Fruit fly (Drosophila melanogaster) whole organism, pupa: ENCODE measurements around the gene Nup107.

Experiments
- CG10348 ChIP-seq: fragments of 200-800 bp; sonication (Bioruptor generic); IDR thresholded peaks from 2 replicates; pipeline ENCODE4 v1.3.6; 2022; ENCODE audit warnings: missing biosample characterization, missing genetic modification characterization
- CG12605 ChIP-seq: fragments of 200-800 bp; sonication (Bioruptor generic); IDR thresholded peaks from 2 replicates; pipeline ENCODE4 v1.3.6; 2022; ENCODE audit warnings: missing biosample characterization, missing genetic modification characterization
- CG13204 ChIP-seq: fragments of 200-800 bp; sonication (Bioruptor generic); optimal IDR thresholded peaks from 2 replicates; lab custom pipeline; 2018; ENCODE audit warnings: missing biosample characterization, mild to moderate bottlenecking, missing genetic modification characterization, moderate library complexity
- CG14655 ChIP-seq: fragments of 200-800 bp; sonication (Bioruptor generic); optimal IDR thresholded peaks from 3 replicates; lab custom pipeline; 2017; ENCODE audit warnings: mild to moderate bottlenecking, missing biosample characterization, missing genetic modification reagents, missing genetic modification characterization
- CG15710 ChIP-seq: fragments of 200-800 bp; sonication (Bioruptor generic); optimal IDR thresholded peaks from 2 replicates; lab custom pipeline; 2018; ENCODE audit warnings: missing biosample characterization, mild to moderate bottlenecking, missing genetic modification characterization, moderate library complexity
- CG17806 ChIP-seq: fragments of 200-800 bp; sonication (Bioruptor generic); optimal IDR thresholded peaks from 2 replicates; lab custom pipeline; 2018; ENCODE audit warnings: missing biosample characterization, mild to moderate bottlenecking, missing genetic modification characterization, moderate library complexity
- CG32121 ChIP-seq: fragments of 200-800 bp; sonication (Bioruptor generic); IDR thresholded peaks from 2 replicates; pipeline ENCODE4 v1.3.6; 2022; ENCODE audit warnings: missing biosample characterization, missing genetic modification characterization
- CG34367 ChIP-seq: fragments of 200-800 bp; sonication (Bioruptor generic); optimal IDR thresholded peaks from 2 replicates; lab custom pipeline; 2018; ENCODE audit warnings: missing biosample characterization, mild to moderate bottlenecking, missing genetic modification characterization
- CG4496 ChIP-seq: fragments of 200-800 bp; sonication (Bioruptor generic); IDR thresholded peaks from 3 replicates; pipeline ENCODE4 v1.3.6; 2022; ENCODE audit warnings: missing biosample characterization, missing genetic modification characterization
- CG8159 ChIP-seq: fragments of 200-800 bp; sonication (Bioruptor generic); optimal IDR thresholded peaks from 3 replicates; lab custom pipeline; 2018; ENCODE audit warnings: missing biosample characterization, mild to moderate bottlenecking, missing genetic modification characterization, moderate library complexity
- CG8301 ChIP-seq: fragments of 200-800 bp; sonication (Bioruptor generic); optimal IDR thresholded peaks from 2 replicates; lab custom pipeline; 2018; ENCODE audit warnings: missing biosample characterization, mild to moderate bottlenecking, missing genetic modification characterization
- CG9948 ChIP-seq: fragments of 200-800 bp; sonication (Bioruptor generic); optimal IDR thresholded peaks from 2 replicates; lab custom pipeline; 2018; ENCODE audit warnings: missing biosample characterization, mild to moderate bottlenecking, missing genetic modification characterization, moderate library complexity
- D1 ChIP-seq: fragments of 200-800 bp; sonication (Bioruptor generic); optimal IDR thresholded peaks from 2 replicates; lab custom pipeline; 2018; ENCODE audit warnings: missing biosample characterization, mild to moderate bottlenecking, missing genetic modification characterization, moderate library complexity
- EcR ChIP-seq: fragments of 200-800 bp; sonication (Bioruptor generic); optimal IDR thresholded peaks from 3 replicates; lab custom pipeline; 2019; ENCODE audit warnings: missing biosample characterization, missing genetic modification characterization, mild to moderate bottlenecking, moderate library complexity, missing genetic modification reagents
- Ets98B ChIP-seq: fragments of 200-800 bp; sonication (Bioruptor generic); IDR thresholded peaks from 2 replicates; pipeline ENCODE4 v1.3.6; 2022; ENCODE audit warnings: missing biosample characterization, missing genetic modification characterization
- Pif1A ChIP-seq: fragments of 200-800 bp; sonication (Bioruptor generic); optimal IDR thresholded peaks from 3 replicates; lab custom pipeline; 2016; ENCODE audit warnings: missing biosample characterization, missing genetic modification characterization
- Pif1B ChIP-seq: fragments of 200-800 bp; sonication (Bioruptor generic); optimal IDR thresholded peaks from 3 replicates; lab custom pipeline; 2016; ENCODE audit warnings: missing biosample characterization, missing genetic modification characterization
- Snoo ChIP-seq: fragments of 200-800 bp; sonication (Bioruptor generic); optimal IDR thresholded peaks from 3 replicates; lab custom pipeline; 2017; ENCODE audit warnings: missing biosample characterization, mild to moderate bottlenecking, missing genetic modification characterization, inconsistent platforms
- fd96Ca ChIP-seq: fragments of 200-800 bp; sonication (Bioruptor generic); IDR thresholded peaks from 3 replicates; pipeline ENCODE4 v1.3.6; 2022; ENCODE audit warnings: missing biosample characterization, missing genetic modification characterization
- gl ChIP-seq: fragments of 200-800 bp; sonication (Bioruptor generic); optimal IDR thresholded peaks from 2 replicates; lab custom pipeline; 2018; ENCODE audit warnings: missing biosample characterization, mild to moderate bottlenecking, missing genetic modification characterization
- rn ChIP-seq: fragments of 200-800 bp; sonication (Bioruptor generic); IDR thresholded peaks from 2 replicates; pipeline ENCODE4 v1.3.6; 2022; ENCODE audit warnings: missing biosample characterization, missing genetic modification characterization

Gene Nup107

DNA sequence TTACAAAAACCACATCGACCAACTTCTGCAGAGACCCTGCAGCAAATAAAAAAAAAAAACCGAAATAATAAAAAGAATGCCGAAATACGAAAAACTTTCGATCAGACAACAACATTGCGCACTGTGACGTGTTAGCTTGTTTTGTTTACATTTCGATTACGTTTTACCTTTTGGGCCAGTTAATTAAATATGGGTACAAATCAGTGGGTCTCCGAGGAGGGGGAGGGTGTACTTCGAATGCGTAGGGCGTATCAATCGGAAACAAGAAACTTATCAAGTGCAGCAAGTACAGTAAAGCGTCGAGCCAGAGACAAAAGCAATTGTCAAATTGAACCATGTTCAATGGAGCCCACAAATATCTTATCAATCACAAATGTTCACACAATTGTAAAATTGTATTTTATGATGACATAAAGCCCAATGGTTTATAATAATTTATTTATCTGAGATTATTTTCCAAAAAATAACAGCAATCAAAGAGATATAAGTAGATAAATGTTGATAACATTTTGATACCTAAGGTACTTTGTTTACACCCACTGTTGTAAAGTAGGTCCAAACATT, 34.3 kb downstream of the Nup107 start, which contains the start of gene Lip1:
Gene Lip1, minus strand, starts transcription at position 46 of the 564 bp plus-strand sequence.
- TF ChIP-seq Pif1B (GFP tag; lab: Kevin White, UChicago) (no peak), CG34367 (tag; lab: Kevin White, UChicago) (no peak), CG15710 (tag; lab: Kevin White, UChicago) (no peak), CG8301 (tag; lab: Kevin White, UChicago) (no peak), CG14655 (no peak), D1 (tag; lab: Kevin White, UChicago) (no peak), gl (tag; lab: Kevin White, UChicago) (no peak), CG8159 (tag; lab: Kevin White, UChicago) (no peak), rn (GFP tag; lab: Robert Waterston, UW) (no peak), CG4496 (GFP tag; lab: Robert Waterston, UW) (no peak), CG12605 (GFP tag; lab: Robert Waterston, UW) (no peak), CG9948 (tag; lab: Kevin White, UChicago) (no peak), Snoo (tag; lab: Kevin White, UChicago) (no peak)

- TF ChIP-seq CG34367 (tag; lab: Kevin White, UChicago) (no peak), CG4496 (GFP tag; lab: Robert Waterston, UW) (no peak), Ets98B (GFP tag; lab: Robert Waterston, UW) (no peak), Pif1A (GFP tag; lab: Kevin White, UChicago) (no peak), CG17806 (no peak), CG32121 (no peak), CG13204 (GFP tag; lab: Kevin White, UChicago) (no peak), CG12605 (GFP tag; lab: Robert Waterston, UW) (no peak), Pif1B (GFP tag; lab: Kevin White, UChicago) (no peak), rn (GFP tag; lab: Robert Waterston, UW) (no peak), CG8301 (tag; lab: Kevin White, UChicago) (no peak)
These were observed 37.9 kb downstream of the Nup107 start, which contains the start of gene CG7300 for dm6 chr2L:10697992-10698391. CG7300 (minus strand) TSS chr2L:10698043.

DNA sequence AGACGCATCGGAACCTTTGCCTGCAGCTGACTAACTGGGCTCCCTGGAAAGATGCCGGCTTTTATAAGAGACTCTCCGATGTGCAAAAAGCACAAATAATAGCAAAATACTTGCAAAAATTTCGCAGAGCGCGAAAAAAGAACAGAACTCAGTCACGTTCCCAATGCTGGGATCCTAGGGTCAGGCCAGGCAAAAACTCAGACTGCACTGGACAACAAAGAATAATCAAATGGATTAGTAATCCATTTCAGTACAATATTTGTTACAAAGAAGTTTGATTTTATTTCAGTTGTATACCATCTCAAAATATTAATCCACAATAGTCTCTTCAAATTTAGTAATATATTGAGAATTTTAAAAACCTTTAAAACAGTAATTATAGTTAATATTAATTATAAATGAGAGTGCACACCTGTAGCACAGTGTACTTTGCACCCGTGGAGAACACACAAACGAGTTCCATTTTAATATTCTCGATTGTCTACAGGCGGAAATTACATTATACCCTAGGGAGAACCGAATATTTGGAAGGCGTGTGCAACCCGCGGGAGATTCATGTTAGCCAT, 41.7 kb downstream of the Nup107 start, which contains the start of gene CG17108:
Gene CG17108, minus strand, starts transcription at position 51 of the 566 bp plus-strand sequence.
- TF ChIP-seq CG15710 (tag; lab: Kevin White, UChicago) (peak; percentile 36), CG8159 (tag; lab: Kevin White, UChicago) (peak; percentile 55), CG14655 (peak; percentile 6), Ets98B (GFP tag; lab: Robert Waterston, UW) (no peak), CG4496 (GFP tag; lab: Robert Waterston, UW) (no peak), D1 (tag; lab: Kevin White, UChicago) (no peak), CG10348 (no peak), CG32121 (no peak), CG9948 (tag; lab: Kevin White, UChicago) (peak; percentile 32), CG13204 (GFP tag; lab: Kevin White, UChicago) (no peak)

DNA sequence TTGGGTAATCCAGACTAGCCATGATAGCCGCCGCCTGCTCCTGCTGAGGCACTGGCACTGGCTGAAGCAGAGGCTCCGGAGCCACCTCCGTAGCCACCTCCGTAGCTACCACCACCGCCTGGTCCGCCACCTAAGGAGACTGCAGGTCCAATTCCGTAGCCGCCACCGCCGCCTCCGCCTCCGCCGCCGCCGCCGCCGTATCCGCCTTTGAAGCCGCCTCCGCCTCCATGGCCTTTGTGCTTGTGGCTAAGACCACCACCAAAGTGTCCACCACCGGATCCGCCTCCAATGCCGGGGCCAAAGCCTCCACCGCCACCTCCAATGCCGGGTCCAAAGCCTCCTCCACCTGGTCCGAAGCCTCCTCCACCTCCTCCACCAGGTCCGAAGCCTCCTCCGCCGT, 42.9 kb downstream of the Nup107 start:
- no peak for TF ChIP-seq CG17806
- no peak for TF ChIP-seq Pif1B (GFP tag; lab: Kevin White, UChicago)
- TF ChIP-seq Ets98B (GFP tag; lab: Robert Waterston, UW), result no peak
- no peak for TF ChIP-seq CG8301 (tag; lab: Kevin White, UChicago)
- no peak for TF ChIP-seq rn (GFP tag; lab: Robert Waterston, UW)
- TF ChIP-seq CG10348, result no peak
- TF ChIP-seq CG32121, result no peak
- no peak for TF ChIP-seq CG34367 (tag; lab: Kevin White, UChicago)
- no peak for TF ChIP-seq fd96Ca (GFP tag; lab: Robert Waterston, UW)
- TF ChIP-seq D1 (tag; lab: Kevin White, UChicago), result no peak
- TF ChIP-seq CG14655, result no peak
- TF ChIP-seq CG9948 (tag; lab: Kevin White, UChicago), result no peak
- no peak for TF ChIP-seq gl (tag; lab: Kevin White, UChicago)

DNA sequence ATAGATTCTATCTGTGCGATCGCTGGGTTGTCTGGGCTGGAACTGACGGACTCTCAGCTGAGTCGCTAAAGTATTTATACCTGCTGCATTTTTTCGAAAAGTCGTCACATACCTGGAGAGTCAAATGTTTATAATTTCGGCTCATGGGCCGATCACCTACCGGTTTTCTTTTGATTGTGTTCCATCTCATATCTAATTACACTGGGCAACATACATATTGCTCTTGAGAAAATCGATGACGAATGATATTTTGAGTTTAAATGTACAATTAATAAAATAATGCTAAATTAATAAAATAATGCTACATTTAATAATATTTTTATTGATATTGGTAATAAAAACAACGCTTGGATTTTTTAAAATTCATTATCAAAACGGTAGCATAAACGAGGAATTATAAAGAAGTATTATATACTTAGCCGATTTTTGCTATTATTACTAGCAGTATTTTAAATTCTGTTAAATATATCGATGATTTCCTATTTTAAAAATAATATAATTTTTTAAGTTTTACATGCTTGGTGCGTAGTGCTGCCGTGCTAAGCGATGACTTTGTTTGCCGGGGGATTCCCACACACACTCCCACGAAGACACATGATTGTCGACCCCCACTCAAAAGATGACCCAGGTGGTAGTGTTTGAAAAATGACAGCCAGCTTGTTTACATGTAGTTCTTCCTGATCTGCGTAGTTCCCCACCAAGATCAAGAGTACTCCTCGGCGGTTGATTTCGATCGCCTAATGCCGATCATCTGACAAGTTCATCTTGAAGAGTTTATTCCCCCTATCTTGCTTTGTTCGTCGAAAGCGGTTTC, 46.4 kb downstream of the Nup107 start, which contains the start of gene CG7294:
Gene CG7294, minus strand, starts transcription at position 51 of the 814 bp plus-strand sequence.
- TF ChIP-seq CG4496 (GFP tag; lab: Robert Waterston, UW), result no peak
- no peak for TF ChIP-seq CG12605 (GFP tag; lab: Robert Waterston, UW)
- TF ChIP-seq CG14655, result no peak
- no peak for TF ChIP-seq D1 (tag; lab: Kevin White, UChicago)
- TF ChIP-seq EcR (GFP tag; lab: Kevin White, UChicago), result no peak
- no peak for TF ChIP-seq Pif1A (GFP tag; lab: Kevin White, UChicago)
- TF ChIP-seq CG10348, result no peak
- no peak for TF ChIP-seq Pif1B (GFP tag; lab: Kevin White, UChicago)
- no peak for TF ChIP-seq CG17806
- TF ChIP-seq CG8159 (tag; lab: Kevin White, UChicago), result no peak
- TF ChIP-seq rn (GFP tag; lab: Robert Waterston, UW), result no peak
- no peak for TF ChIP-seq fd96Ca (GFP tag; lab: Robert Waterston, UW)
- TF ChIP-seq CG34367 (tag; lab: Kevin White, UChicago), result no peak
- no peak for TF ChIP-seq CG9948 (tag; lab: Kevin White, UChicago)
- TF ChIP-seq CG15710 (tag; lab: Kevin White, UChicago), result no peak
- TF ChIP-seq gl (tag; lab: Kevin White, UChicago), result no peak
